Worm (Caenorhabditis elegans) whole organism, young adult: ENCODE data around the gene R02F11.3.

Source experiments
- T26A5.8 ChIP-seq: sonication (generic microtip); optimal IDR thresholded peaks from 2 replicates; lab custom pipeline; 2016; ENCODE audit warnings: missing genetic modification characterization, missing compliant biosample characterization
- bed-1 ChIP-seq: fragments of 200-800 bp; sonication (Bioruptor generic); IDR thresholded peaks from 2 replicates; pipeline ENCODE4 v1.3.6; 2022; ENCODE audit warnings: missing genetic modification reagents, missing genetic modification characterization, missing compliant biosample characterization
- ekl-4 ChIP-seq: fragments of 200-800 bp; sonication (Bioruptor generic); IDR thresholded peaks from 2 replicates; pipeline ENCODE4 v1.3.6; 2022; ENCODE audit warnings: missing genetic modification reagents, missing genetic modification characterization, missing compliant biosample characterization

- TF ChIP-seq T26A5.8 (tag; lab: Kevin White, UChicago) (no peak), bed-1 (no peak), ekl-4 (GFP tag; lab: Robert Waterston, UW) (no peak)
These were observed 28.3 kb downstream of the R02F11.3 start, which contains the start of gene C18G1.1 for ce11 chrV:4777388-4777986.
